Fruit fly (Drosophila melanogaster): ENCODE results near the gene kumpel.

DNA sequence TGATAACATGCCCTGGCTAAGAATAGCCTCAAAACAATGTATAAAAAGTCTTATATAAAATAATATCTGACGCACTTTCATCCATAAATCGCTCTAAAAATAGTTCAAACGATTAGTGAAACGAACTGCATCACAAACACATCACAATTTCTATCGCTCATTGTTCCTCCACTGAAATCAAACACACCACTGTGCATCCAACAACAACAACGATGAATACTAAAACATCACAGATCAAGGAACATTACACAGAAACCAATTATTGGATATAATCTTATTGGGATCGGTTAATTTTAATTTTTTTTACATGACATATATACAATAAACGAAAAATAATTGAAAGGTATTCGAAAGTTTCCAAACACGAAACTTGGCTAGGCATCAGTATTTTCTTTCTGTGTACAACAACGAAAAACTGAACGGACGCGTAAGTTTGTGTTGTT lies 27.5 kb upstream of the kumpel start:
- TF ChIP-seq psq (optimal IDR thresholded peaks at IDR 0.05) = no peak
- no peak for TF ChIP-seq insv (optimal IDR thresholded peaks at IDR 0.05)
- TF ChIP-seq Sin3A (optimal IDR thresholded peaks at IDR 0.05) = no peak
- TF ChIP-seq h (optimal IDR thresholded peaks at IDR 0.05) = no peak
- TF ChIP-seq ttk (optimal IDR thresholded peaks at IDR 0.05) = no peak

Measured in Kc167 (cell line).